Worm (Caenorhabditis elegans) whole organism, L1 larva: ENCODE results near the gene F45E1.1.

Experiments used
- aly-2 ChIP-seq: fragments of 150-350 bp; optimal IDR thresholded peaks from 2 replicates; lab custom pipeline; 2014; ENCODE audit warnings: missing biosample characterization, missing genetic modification characterization
- elt-3 ChIP-seq, 6 experiments: fragments of 150-350 bp in 1 of 6; sonication (generic microtip); optimal IDR thresholded peaks; 2 replicates each; lab custom pipeline; 2017 to 2018; ENCODE audit warnings: missing biosample characterization in 6 of 6, missing genetic modification characterization in 6 of 6, inconsistent platforms in 1 of 6
- ets-5 ChIP-seq: fragments of 200-800 bp; sonication (Bioruptor generic); IDR thresholded peaks from 2 replicates; pipeline ENCODE4 v1.3.6; 2022; ENCODE audit warnings: missing genetic modification characterization, missing compliant biosample characterization
- fkh-4 ChIP-seq: sonication (generic microtip); optimal IDR thresholded peaks from 2 replicates; lab custom pipeline; 2016; ENCODE audit warnings: missing compliant biosample characterization, missing genetic modification characterization, borderline replicate concordance
- hlh-17 ChIP-seq: fragments of 200-800 bp; sonication (Bioruptor generic); optimal IDR thresholded peaks from 2 replicates; lab custom pipeline; 2018; ENCODE audit warnings: missing genetic modification characterization, mild to moderate bottlenecking, missing compliant biosample characterization, moderate library complexity, borderline replicate concordance
- lin-35 ChIP-seq, 2 experiments: fragments of 150-350 bp; optimal IDR thresholded peaks; 2 replicates each; lab custom pipeline; 2014; ENCODE audit warnings: missing biosample characterization in 2 of 2, missing genetic modification characterization in 2 of 2, missing genetic modification reagents in 2 of 2
- lsy-2 ChIP-seq, 2 experiments: fragments of 150-350 bp; optimal IDR thresholded peaks; 2 replicates each; lab custom pipeline; 2014; ENCODE audit warnings: missing biosample characterization in 2 of 2, missing genetic modification characterization in 2 of 2
- nhr-19 ChIP-seq: fragments of 200-800 bp; sonication (Bioruptor generic); conservative IDR thresholded peaks from 2 replicates; pipeline ENCODE4 v1.3.6; 2022; ENCODE audit warnings: missing genetic modification characterization, missing compliant biosample characterization
- skn-1 ChIP-seq: fragments of 150-350 bp; optimal IDR thresholded peaks from 2 replicates; lab custom pipeline; 2014; ENCODE audit warnings: missing biosample characterization, missing genetic modification characterization
- snu-23 ChIP-seq: sonication (generic microtip); optimal IDR thresholded peaks from 2 replicates; lab custom pipeline; 2016; ENCODE audit warnings: missing genetic modification characterization, missing compliant biosample characterization
- sptf-1 ChIP-seq: fragments of 150-350 bp; optimal IDR thresholded peaks from 2 replicates; lab custom pipeline; 2014; ENCODE audit warnings: missing biosample characterization, missing genetic modification characterization
- zag-1 ChIP-seq: fragments of 150-350 bp; optimal IDR thresholded peaks from 2 replicates; lab custom pipeline; 2014; ENCODE audit warnings: missing biosample characterization, missing genetic modification characterization

Gene F45E1.1

DNA sequence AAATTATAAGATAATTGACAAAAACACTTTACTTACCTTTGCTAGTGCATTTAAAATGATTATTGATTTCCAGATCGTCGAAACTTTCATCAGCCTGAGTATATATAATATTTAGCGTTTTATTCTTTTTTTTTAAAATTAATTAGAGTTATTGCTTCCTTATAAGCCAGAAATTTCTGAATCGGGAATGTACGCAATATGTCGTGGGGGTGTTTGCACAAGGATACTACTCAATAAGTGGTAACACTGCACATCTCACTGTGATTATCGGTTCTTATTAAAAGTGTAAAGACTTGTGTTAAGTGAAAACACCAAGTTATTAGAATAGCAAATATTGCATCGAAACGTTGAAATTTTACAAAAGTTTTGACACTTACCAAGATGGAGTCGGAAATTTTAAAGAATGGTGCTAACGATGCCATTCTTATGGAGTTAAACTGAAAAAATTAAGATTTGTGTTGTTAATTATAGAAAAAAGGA lies 54.3 kb downstream of the F45E1.1 start, which contains the start of gene dim-1 (continued):
- TF ChIP-seq sptf-1 (no peak), aly-2 (tag; lab: Kevin White, UChicago) (no peak), nhr-19 (GFP tag; lab: Robert Waterston, UW) (no peak), skn-1 (tag; lab: Kevin White, UChicago) (no peak), lin-35 (GFP tag; optimal IDR thresholded peaks at IDR 0.05; lab: Kevin White, UChicago) (no peak), fkh-4 (tag; lab: Kevin White, UChicago) (no peak), zag-1 (tag; lab: Kevin White, UChicago) (no peak), hlh-17 (GFP tag; lab: Kevin White, UChicago) (no peak), snu-23 (GFP tag; lab: Kevin White, UChicago) (peak; percentile 26), lsy-2 (tag; optimal IDR thresholded peaks at IDR 0.05; lab: Kevin White, UChicago) (peak in 1 of 2 experiments; percentile 5), ets-5 (GFP tag; lab: Robert Waterston, UW) (no peak), elt-3 (tag; optimal IDR thresholded peaks at IDR 0.05; lab: Kevin White, UChicago) (no peak)
